Worm (Caenorhabditis elegans) whole organism, late embryonic: ENCODE data around the gene C27D8.2.

Experiments used
- C38D4.7 ChIP-seq: fragments of 200-800 bp; sonication (Bioruptor generic); optimal IDR thresholded peaks from 2 replicates; lab custom pipeline; 2018; ENCODE audit warnings: mild to moderate bottlenecking, missing genetic modification characterization, moderate library complexity, missing compliant biosample characterization
- K02D7.2 ChIP-seq: sonication (generic microtip); optimal IDR thresholded peaks from 2 replicates; lab custom pipeline; 2017; ENCODE audit warnings: mild to moderate bottlenecking, missing genetic modification characterization, missing compliant biosample characterization
- K09A11.1 ChIP-seq: sonication (generic microtip); optimal IDR thresholded peaks from 2 replicates; lab custom pipeline; 2017; ENCODE audit warnings: antibody characterized with exemption, mild to moderate bottlenecking, missing genetic modification characterization, missing compliant biosample characterization; ENCODE audit not compliant: insufficient read depth
- T23F11.4 ChIP-seq: fragments of 200-800 bp; sonication (Bioruptor generic); optimal IDR thresholded peaks from 2 replicates; lab custom pipeline; 2018; ENCODE audit warnings: mild to moderate bottlenecking, missing genetic modification characterization, missing compliant biosample characterization
- Y22D7AL.16 ChIP-seq: sonication (generic microtip); optimal IDR thresholded peaks from 2 replicates; lab custom pipeline; 2016; ENCODE audit warnings: missing genetic modification characterization, missing compliant biosample characterization
- ceh-18 ChIP-seq: sonication (generic microtip); optimal IDR thresholded peaks from 2 replicates; lab custom pipeline; 2016; ENCODE audit warnings: missing genetic modification characterization, missing compliant biosample characterization
- ceh-19 ChIP-seq: fragments of 200-800 bp; sonication (Bioruptor generic); optimal IDR thresholded peaks from 2 replicates; lab custom pipeline; 2018; ENCODE audit warnings: mild to moderate bottlenecking, missing genetic modification characterization, missing compliant biosample characterization
- ceh-22 ChIP-seq: sonication (generic microtip); optimal IDR thresholded peaks from 2 replicates; lab custom pipeline; 2017; ENCODE audit warnings: missing biosample characterization, missing genetic modification characterization
- ceh-31 ChIP-seq: sonication (generic microtip); optimal IDR thresholded peaks from 2 replicates; lab custom pipeline; 2016; ENCODE audit warnings: missing genetic modification characterization, missing compliant biosample characterization
- ceh-45 ChIP-seq: fragments of 200-800 bp; sonication (Bioruptor generic); IDR thresholded peaks from 2 replicates; pipeline ENCODE4 v1.3.6; 2022; ENCODE audit warnings: missing genetic modification reagents, missing genetic modification characterization, missing compliant biosample characterization
- ceh-48 ChIP-seq: sonication (generic microtip); optimal IDR thresholded peaks from 2 replicates; lab custom pipeline; 2016; ENCODE audit warnings: missing genetic modification characterization, inconsistent platforms, missing compliant biosample characterization
- dve-1 ChIP-seq: sonication (generic microtip); optimal IDR thresholded peaks from 2 replicates; lab custom pipeline; 2017; ENCODE audit warnings: antibody characterized with exemption, mild to moderate bottlenecking, missing genetic modification characterization, missing compliant biosample characterization
- elt-2 ChIP-seq: sonication (generic microtip); optimal IDR thresholded peaks from 2 replicates; lab custom pipeline; 2016; ENCODE audit warnings: missing genetic modification reagents, missing genetic modification characterization, missing compliant biosample characterization
- elt-4 ChIP-seq: sonication (generic microtip); optimal IDR thresholded peaks from 2 replicates; lab custom pipeline; 2016; ENCODE audit warnings: missing genetic modification characterization, missing compliant biosample characterization
- fkh-10 ChIP-seq: fragments of 150-350 bp; optimal IDR thresholded peaks from 2 replicates; lab custom pipeline; 2014; ENCODE audit warnings: missing biosample characterization, missing genetic modification reagents, missing genetic modification characterization
- fkh-6 ChIP-seq: sonication (generic microtip); optimal IDR thresholded peaks from 2 replicates; lab custom pipeline; 2016; ENCODE audit warnings: missing genetic modification characterization, missing compliant biosample characterization
- gmeb-2 ChIP-seq: sonication (generic microtip); optimal IDR thresholded peaks from 2 replicates; lab custom pipeline; 2016; ENCODE audit warnings: missing genetic modification characterization, inconsistent platforms, missing compliant biosample characterization
- hlh-30 ChIP-seq: sonication (generic microtip); optimal IDR thresholded peaks from 2 replicates; lab custom pipeline; 2017; ENCODE audit warnings: antibody characterized with exemption, missing genetic modification characterization, missing compliant biosample characterization; ENCODE audit not compliant: insufficient read depth
- hlh-8 ChIP-seq: sonication (generic microtip); optimal IDR thresholded peaks from 2 replicates; lab custom pipeline; 2016; ENCODE audit warnings: missing genotype, missing genetic modification characterization, missing compliant biosample characterization
- madf-2 ChIP-seq: sonication (generic microtip); optimal IDR thresholded peaks from 2 replicates; lab custom pipeline; 2017; ENCODE audit warnings: missing genetic modification characterization, missing compliant biosample characterization
- mec-3 ChIP-seq: sonication (generic microtip); optimal IDR thresholded peaks from 2 replicates; lab custom pipeline; 2016; ENCODE audit warnings: borderline replicate concordance, missing genetic modification characterization, missing compliant biosample characterization
- nfya-1 ChIP-seq: sonication (generic microtip); optimal IDR thresholded peaks from 2 replicates; lab custom pipeline; 2017; ENCODE audit warnings: missing genetic modification characterization, mild to moderate bottlenecking, missing compliant biosample characterization, antibody characterized with exemption, moderate library complexity
- npax-4 ChIP-seq: sonication (generic microtip); optimal IDR thresholded peaks from 2 replicates; lab custom pipeline; 2016; ENCODE audit warnings: missing genetic modification characterization, missing compliant biosample characterization
- odd-2 ChIP-seq: sonication (generic microtip); optimal IDR thresholded peaks from 2 replicates; lab custom pipeline; 2017; ENCODE audit warnings: antibody characterized with exemption, mild to moderate bottlenecking, missing genetic modification characterization, missing compliant biosample characterization
- pag-3 ChIP-seq: sonication (generic microtip); optimal IDR thresholded peaks from 2 replicates; lab custom pipeline; 2016; ENCODE audit warnings: missing compliant biosample characterization, missing genetic modification characterization, borderline replicate concordance
- pax-1 ChIP-seq: fragments of 150-350 bp; optimal IDR thresholded peaks from 2 replicates; lab custom pipeline; 2014; ENCODE audit warnings: missing biosample characterization, missing genetic modification characterization
- pqm-1 ChIP-seq: sonication (generic microtip); optimal IDR thresholded peaks from 2 replicates; lab custom pipeline; 2016; ENCODE audit warnings: missing genetic modification characterization, missing compliant biosample characterization
- pros-1 ChIP-seq: fragments of 150-350 bp; optimal IDR thresholded peaks from 2 replicates; lab custom pipeline; 2014; ENCODE audit warnings: missing biosample characterization, missing genetic modification reagents, missing genetic modification characterization
- ref-2 ChIP-seq: sonication (generic microtip); optimal IDR thresholded peaks from 2 replicates; lab custom pipeline; 2016; ENCODE audit warnings: missing genetic modification characterization, missing compliant biosample characterization
- sdc-2 ChIP-seq: sonication (generic microtip); optimal IDR thresholded peaks from 2 replicates; lab custom pipeline; 2016; ENCODE audit warnings: missing genotype, missing genetic modification characterization, missing compliant biosample characterization
- sox-2 ChIP-seq: fragments of 200-800 bp; sonication (Bioruptor generic); IDR thresholded peaks from 2 replicates; pipeline ENCODE4 v1.3.6; 2022; ENCODE audit warnings: missing genetic modification reagents, missing genetic modification characterization, missing compliant biosample characterization
- sox-4 ChIP-seq: sonication (generic microtip); optimal IDR thresholded peaks from 2 replicates; lab custom pipeline; 2017; ENCODE audit warnings: mild to moderate bottlenecking, missing genetic modification characterization, inconsistent platforms, missing compliant biosample characterization
- syd-9 ChIP-seq: sonication (generic microtip); optimal IDR thresholded peaks from 2 replicates; lab custom pipeline; 2016; ENCODE audit warnings: mild to moderate bottlenecking, missing genetic modification characterization, moderate library complexity, missing compliant biosample characterization
- ttx-3 ChIP-seq: sonication (generic microtip); optimal IDR thresholded peaks from 2 replicates; lab custom pipeline; 2016; ENCODE audit warnings: missing genetic modification reagents, missing genetic modification characterization, missing compliant biosample characterization
- unc-42 ChIP-seq: sonication (generic microtip); optimal IDR thresholded peaks from 2 replicates; lab custom pipeline; 2016; ENCODE audit warnings: missing genotype, missing genetic modification characterization, missing compliant biosample characterization
- zip-5 ChIP-seq: sonication (generic microtip); optimal IDR thresholded peaks from 2 replicates; lab custom pipeline; 2016; ENCODE audit warnings: missing genetic modification characterization, missing compliant biosample characterization
- ztf-16 ChIP-seq: sonication (generic microtip); optimal IDR thresholded peaks from 2 replicates; lab custom pipeline; 2017; ENCODE audit warnings: missing genetic modification characterization, missing compliant biosample characterization

The C27D8.2 gene

ce11 chrIV:12688370-12688769 lies 22.6 kb upstream of the C27D8.2 start, which contains the start of gene T23B5.3:
Gene T23B5.3, plus strand, starts transcription at chrIV:12688670.
- TF ChIP-seq C38D4.7 (GFP tag; lab: Kevin White, UChicago) (no peak), mec-3 (tag; lab: Kevin White, UChicago) (no peak), K02D7.2 (tag; lab: Kevin White, UChicago) (no peak)

- TF ChIP-seq syd-9, result no peak
- TF ChIP-seq pax-1 (tag; lab: Kevin White, UChicago), result no peak
- TF ChIP-seq elt-4, result no peak
- no peak for TF ChIP-seq Y22D7AL.16 (tag; lab: Kevin White, UChicago)
- TF ChIP-seq T23F11.4 (GFP tag; lab: Kevin White, UChicago), result no peak
- no peak for TF ChIP-seq ceh-18
- TF ChIP-seq nfya-1, result no peak
- TF ChIP-seq K09A11.1 (tag; lab: Kevin White, UChicago), result no peak
- no peak for TF ChIP-seq ref-2
- no peak for TF ChIP-seq sdc-2 (tag; lab: Kevin White, UChicago)
- no peak for TF ChIP-seq hlh-30
Observed at ce11 chrIV:12689292-12689691, 21.7 kb upstream of the C27D8.2 start.

ce11 chrIV:12689709-12690142 lies 21.3 kb upstream of the C27D8.2 start:
- TF ChIP-seq elt-2 (tag; lab: Kevin White, UChicago), result peak; percentile 95
- TF ChIP-seq hlh-8 (tag; lab: Kevin White, UChicago), result no peak

ce11 chrIV:12698880-12699279 lies 12.1 kb upstream of the C27D8.2 start:
- TF ChIP-seq Y22D7AL.16 (tag; lab: Kevin White, UChicago) (no peak), dve-1 (tag; lab: Kevin White, UChicago) (no peak), nfya-1 (no peak), ceh-45 (GFP tag; lab: Robert Waterston, UW) (no peak), sox-4 (tag; lab: Kevin White, UChicago) (no peak), odd-2 (tag; lab: Kevin White, UChicago) (no peak), pag-3 (tag; lab: Kevin White, UChicago) (no peak), elt-4 (no peak), K09A11.1 (tag; lab: Kevin White, UChicago) (no peak), ceh-48 (tag; lab: Kevin White, UChicago) (no peak), pqm-1 (tag; lab: Kevin White, UChicago) (no peak), npax-4 (tag; lab: Kevin White, UChicago) (no peak), ceh-19 (GFP tag; lab: Kevin White, UChicago) (no peak), sox-2 (GFP tag; lab: Robert Waterston, UW) (no peak), pros-1 (tag; lab: Kevin White, UChicago) (no peak), pax-1 (tag; lab: Kevin White, UChicago) (no peak), elt-2 (tag; lab: Kevin White, UChicago) (no peak), ceh-22 (no peak), ttx-3 (tag; lab: Kevin White, UChicago) (no peak), unc-42 (tag; lab: Kevin White, UChicago) (no peak)

- no peak for TF ChIP-seq hlh-30
- no peak for TF ChIP-seq madf-2 (tag; lab: Kevin White, UChicago)
- no peak for TF ChIP-seq pax-1 (tag; lab: Kevin White, UChicago)
- TF ChIP-seq fkh-6 (tag; lab: Kevin White, UChicago), result no peak
- TF ChIP-seq pag-3 (tag; lab: Kevin White, UChicago), result no peak
- TF ChIP-seq fkh-10 (GFP tag; lab: Kevin White, UChicago), result no peak
- no peak for TF ChIP-seq gmeb-2 (tag; lab: Kevin White, UChicago)
- no peak for TF ChIP-seq ceh-31 (tag; lab: Kevin White, UChicago)
- no peak for TF ChIP-seq K02D7.2 (tag; lab: Kevin White, UChicago)
- TF ChIP-seq mec-3 (tag; lab: Kevin White, UChicago), result no peak
- TF ChIP-seq ztf-16 (tag; lab: Kevin White, UChicago), result no peak
- no peak for TF ChIP-seq zip-5 (tag; lab: Kevin White, UChicago)
- TF ChIP-seq hlh-8 (tag; lab: Kevin White, UChicago), result no peak
- TF ChIP-seq ceh-18, result no peak
Observed at ce11 chrIV:12700204-12700603, 10.8 kb upstream of the C27D8.2 start.
